Worm (Caenorhabditis elegans) whole organism, mixed stage, embryonic: ENCODE measurements around the gene F21C10.19.

Experiments
- bed-3 ChIP-seq: fragments of 200-800 bp; sonication (Bioruptor generic); optimal IDR thresholded peaks from 3 replicates; lab custom pipeline; 2018; ENCODE audit warnings: mild to moderate bottlenecking, missing genetic modification characterization, moderate library complexity, missing compliant biosample characterization
- blmp-1 ChIP-seq: fragments of 150-350 bp; optimal IDR thresholded peaks from 2 replicates; lab custom pipeline; 2014; ENCODE audit warnings: missing biosample characterization, missing genetic modification characterization
- ceh-39 ChIP-seq: fragments of 150-350 bp; optimal IDR thresholded peaks from 2 replicates; lab custom pipeline; 2014; ENCODE audit warnings: missing biosample characterization, missing genetic modification characterization
- ceh-83 ChIP-seq: fragments of 200-800 bp; sonication (Bioruptor generic); optimal IDR thresholded peaks from 2 replicates; lab custom pipeline; 2018; ENCODE audit warnings: mild to moderate bottlenecking, missing genetic modification characterization, missing compliant biosample characterization
- ces-1 ChIP-seq: fragments of 150-350 bp; optimal IDR thresholded peaks from 2 replicates; lab custom pipeline; 2014; ENCODE audit warnings: missing biosample characterization, missing genetic modification reagents, missing genetic modification characterization
- cnd-1 ChIP-seq: fragments of 200-800 bp; sonication (Bioruptor generic); optimal IDR thresholded peaks from 2 replicates; lab custom pipeline; 2018; ENCODE audit warnings: mild to moderate bottlenecking, missing genetic modification characterization, missing compliant biosample characterization
- drap-1 ChIP-seq: fragments of 200-800 bp; sonication (Bioruptor generic); optimal IDR thresholded peaks from 3 replicates; lab custom pipeline; 2018; ENCODE audit warnings: mild to moderate bottlenecking, missing genetic modification characterization, missing compliant biosample characterization
- elt-1 ChIP-seq: sonication (generic microtip); optimal IDR thresholded peaks from 2 replicates; lab custom pipeline; 2017; ENCODE audit warnings: missing genetic modification characterization, mild to moderate bottlenecking, missing compliant biosample characterization, antibody characterized with exemption, moderate library complexity, borderline replicate concordance; ENCODE audit not compliant: insufficient read depth
- elt-3 ChIP-seq: fragments of 150-350 bp; optimal IDR thresholded peaks from 2 replicates; lab custom pipeline; 2014; ENCODE audit warnings: missing biosample characterization, missing genetic modification characterization
- flh-1 ChIP-seq: fragments of 200-800 bp; sonication (Bioruptor generic); optimal IDR thresholded peaks from 2 replicates; lab custom pipeline; 2018; ENCODE audit warnings: mild to moderate bottlenecking, missing genetic modification characterization, moderate library complexity, missing compliant biosample characterization
- ham-2 ChIP-seq: fragments of 200-800 bp; sonication (Bioruptor generic); optimal IDR thresholded peaks from 2 replicates; lab custom pipeline; 2018; ENCODE audit warnings: mild to moderate bottlenecking, missing genetic modification characterization, missing compliant biosample characterization
- hlh-1 ChIP-seq: fragments of 150-350 bp; optimal IDR thresholded peaks from 2 replicates; lab custom pipeline; 2014; ENCODE audit warnings: missing biosample characterization, missing genetic modification reagents, missing genetic modification characterization
- lin-13 ChIP-seq: fragments of 150-350 bp; optimal IDR thresholded peaks from 2 replicates; lab custom pipeline; 2014; ENCODE audit warnings: missing biosample characterization, missing genetic modification characterization
- lin-32 ChIP-seq: fragments of 200-800 bp; sonication (Bioruptor generic); optimal IDR thresholded peaks from 2 replicates; lab custom pipeline; 2018; ENCODE audit warnings: mild to moderate bottlenecking, missing genetic modification characterization, missing compliant biosample characterization
- lsy-2 ChIP-seq: fragments of 150-350 bp; optimal IDR thresholded peaks from 2 replicates; lab custom pipeline; 2014; ENCODE audit warnings: missing biosample characterization, missing genetic modification characterization
- mab-5 ChIP-seq: fragments of 150-350 bp; optimal IDR thresholded peaks from 2 replicates; lab custom pipeline; 2014; ENCODE audit warnings: missing biosample characterization, missing genetic modification characterization
- mep-1 ChIP-seq: fragments of 150-350 bp; optimal IDR thresholded peaks from 2 replicates; lab custom pipeline; 2017; ENCODE audit warnings: missing biosample characterization, missing genetic modification reagents, missing genetic modification characterization, inconsistent platforms
- mls-2 ChIP-seq: sonication (generic microtip); optimal IDR thresholded peaks from 2 replicates; lab custom pipeline; 2016; ENCODE audit warnings: mild to moderate bottlenecking, missing genetic modification characterization, moderate library complexity, missing compliant biosample characterization
- nhr-12 ChIP-seq: fragments of 150-350 bp; optimal IDR thresholded peaks from 2 replicates; lab custom pipeline; 2014; ENCODE audit warnings: missing biosample characterization, missing genetic modification characterization
- nhr-237 ChIP-seq: fragments of 150-350 bp; optimal IDR thresholded peaks from 2 replicates; lab custom pipeline; 2014; ENCODE audit warnings: missing biosample characterization, missing genetic modification characterization
- nhr-28 ChIP-seq: fragments of 150-350 bp; optimal IDR thresholded peaks from 2 replicates; lab custom pipeline; 2014; ENCODE audit warnings: missing biosample characterization, missing genetic modification characterization
- pha-4 ChIP-seq: fragments of 150-350 bp; optimal IDR thresholded peaks from 2 replicates; lab custom pipeline; 2018; ENCODE audit warnings: missing biosample characterization, missing genetic modification reagents, missing genetic modification characterization
- sem-2 ChIP-seq: fragments of 200-800 bp; sonication (Bioruptor generic); optimal IDR thresholded peaks from 2 replicates; lab custom pipeline; 2018; ENCODE audit warnings: mild to moderate bottlenecking, missing genetic modification characterization, missing compliant biosample characterization
- tbx-8 ChIP-seq: fragments of 200-800 bp; sonication (Bioruptor generic); optimal IDR thresholded peaks from 2 replicates; lab custom pipeline; 2018; ENCODE audit warnings: mild to moderate bottlenecking, missing genetic modification characterization, moderate library complexity, missing compliant biosample characterization
- unc-120 ChIP-seq: sonication (generic microtip); optimal IDR thresholded peaks from 2 replicates; lab custom pipeline; 2017; ENCODE audit warnings: missing genetic modification characterization, missing compliant biosample characterization; ENCODE audit not compliant: poor library complexity, severe bottlenecking
- unc-39 ChIP-seq: fragments of 150-350 bp; optimal IDR thresholded peaks from 2 replicates; lab custom pipeline; 2014; ENCODE audit warnings: missing biosample characterization, missing genetic modification characterization
- unc-62 ChIP-seq: fragments of 150-350 bp; optimal IDR thresholded peaks from 2 replicates; lab custom pipeline; 2014; ENCODE audit warnings: missing biosample characterization, missing genetic modification reagents, missing genetic modification characterization
- zip-8 ChIP-seq: fragments of 150-350 bp; optimal IDR thresholded peaks from 2 replicates; lab custom pipeline; 2014; ENCODE audit warnings: missing biosample characterization, missing genetic modification characterization
- ztf-11 ChIP-seq: fragments of 150-350 bp; optimal IDR thresholded peaks from 2 replicates; lab custom pipeline; 2014; ENCODE audit warnings: missing biosample characterization, missing genetic modification characterization

Gene F21C10.19

DNA sequence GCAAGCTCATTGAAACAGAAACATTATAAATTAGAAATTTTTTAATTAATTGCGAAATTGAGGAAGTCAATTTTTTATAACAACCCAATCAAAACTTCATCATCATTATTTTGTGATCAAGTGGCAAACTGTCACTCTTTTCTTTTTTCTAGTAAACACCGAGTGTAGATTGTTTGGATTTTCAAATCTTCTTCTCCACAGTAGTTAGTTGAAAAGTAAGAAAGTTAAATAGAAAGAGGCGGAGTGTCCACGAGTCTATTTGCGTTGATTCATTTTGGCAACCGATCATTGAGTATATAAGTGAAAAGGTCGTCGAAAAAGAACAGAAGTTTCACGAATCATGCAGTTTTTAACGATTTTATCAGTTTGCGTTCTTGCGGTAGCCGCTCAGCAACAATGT, 21.6 kb upstream of the F21C10.19 start, which contains the start of gene pqn-31:
TSS of gene pqn-31 (plus strand) at position 301 of the 400 bp plus-strand sequence.
- TF ChIP-seq elt-3 = no peak
- no peak for TF ChIP-seq lsy-2 (tag; lab: Kevin White, UChicago)
- no peak for TF ChIP-seq ceh-39
- TF ChIP-seq ceh-83 (GFP tag; lab: Kevin White, UChicago) = no peak
- TF ChIP-seq elt-1 (tag; lab: Kevin White, UChicago) = no peak
- TF ChIP-seq unc-39 (tag; lab: Kevin White, UChicago) = no peak
- TF ChIP-seq drap-1 = no peak
- no peak for TF ChIP-seq lin-13 (tag; lab: Kevin White, UChicago)
- TF ChIP-seq flh-1 (GFP tag; lab: Kevin White, UChicago) = no peak
- no peak for TF ChIP-seq bed-3 (GFP tag; lab: Kevin White, UChicago)
- no peak for TF ChIP-seq ces-1 (GFP tag; lab: Kevin White, UChicago)
- TF ChIP-seq blmp-1 (tag; lab: Kevin White, UChicago) = no peak
- no peak for TF ChIP-seq lin-32 (GFP tag; lab: Kevin White, UChicago)
- no peak for TF ChIP-seq mls-2 (tag; lab: Kevin White, UChicago)
- TF ChIP-seq nhr-237 (tag; lab: Kevin White, UChicago) = no peak
- no peak for TF ChIP-seq nhr-12
- no peak for TF ChIP-seq sem-2 (GFP tag; lab: Kevin White, UChicago)

ce11 chrV:9111957-9112356, 18.9 kb upstream of the F21C10.19 start:
- TF ChIP-seq unc-120 (tag; lab: Kevin White, UChicago) (peak; percentile 97), mep-1 (no peak), hlh-1 (tag; lab: Kevin White, UChicago) (peak; percentile 43)

- TF ChIP-seq tbx-8 (GFP tag; lab: Kevin White, UChicago) (no peak), elt-1 (tag; lab: Kevin White, UChicago) (no peak), cnd-1 (tag; lab: Kevin White, UChicago) (no peak), unc-120 (tag; lab: Kevin White, UChicago) (no peak), flh-1 (GFP tag; lab: Kevin White, UChicago) (no peak), bed-3 (GFP tag; lab: Kevin White, UChicago) (no peak), pha-4 (no peak), mep-1 (no peak), elt-3 (no peak), ceh-83 (GFP tag; lab: Kevin White, UChicago) (no peak), blmp-1 (tag; lab: Kevin White, UChicago) (no peak), ztf-11 (tag; lab: Kevin White, UChicago) (no peak), unc-62 (no peak), ham-2 (GFP tag; lab: Kevin White, UChicago) (no peak), mls-2 (tag; lab: Kevin White, UChicago) (no peak), nhr-28 (tag; lab: Kevin White, UChicago) (no peak), zip-8 (tag; lab: Kevin White, UChicago) (no peak), ces-1 (GFP tag; lab: Kevin White, UChicago) (no peak)
These were observed 18.4 kb upstream of the F21C10.19 start, which contains the start of gene F21C10.7 for ce11 chrV:9112467-9112866. Gene F21C10.7 (plus strand): TSS chrV:9112767.

- TF ChIP-seq unc-39 (tag; lab: Kevin White, UChicago) (no peak), elt-3 (no peak), flh-1 (GFP tag; lab: Kevin White, UChicago) (no peak), nhr-12 (no peak), sem-2 (GFP tag; lab: Kevin White, UChicago) (no peak), mep-1 (no peak), ceh-83 (GFP tag; lab: Kevin White, UChicago) (no peak), mab-5 (no peak), drap-1 (no peak), blmp-1 (tag; lab: Kevin White, UChicago) (no peak), mls-2 (tag; lab: Kevin White, UChicago) (no peak), ces-1 (GFP tag; lab: Kevin White, UChicago) (no peak)
These were observed 8.9 kb upstream of the F21C10.19 start, which contains the start of gene F21C10.13 for ce11 chrV:9122004-9122403. Gene F21C10.13 (plus strand): TSS chrV:9122304.

ce11 chrV:9123186-9123585, 7.7 kb upstream of the F21C10.19 start, which contains the start of gene F21C10.11:
Gene F21C10.11 (plus strand): TSS chrV:9123486.
- TF ChIP-seq ces-1 (GFP tag; lab: Kevin White, UChicago) (no peak), lin-13 (tag; lab: Kevin White, UChicago) (no peak), zip-8 (tag; lab: Kevin White, UChicago) (no peak), unc-39 (tag; lab: Kevin White, UChicago) (no peak), elt-1 (tag; lab: Kevin White, UChicago) (no peak), hlh-1 (tag; lab: Kevin White, UChicago) (no peak), nhr-28 (tag; lab: Kevin White, UChicago) (no peak), mls-2 (tag; lab: Kevin White, UChicago) (no peak), blmp-1 (tag; lab: Kevin White, UChicago) (no peak)
